Worm (Caenorhabditis elegans) whole organism, L4/young adult: ENCODE results near the gene R10H10.7.

ENCODE experiments used
- dao-5 ChIP-seq: sonication (generic microtip); optimal IDR thresholded peaks from 2 replicates; lab custom pipeline; 2016; ENCODE audit warnings: missing genotype, missing genetic modification characterization, moderate library complexity, missing compliant biosample characterization
- him-1 ChIP-seq: sonication (generic microtip); optimal IDR thresholded peaks from 2 replicates; lab custom pipeline; 2016; ENCODE audit warnings: missing genotype, missing genetic modification reagents, missing genetic modification characterization, missing compliant biosample characterization

DNA sequence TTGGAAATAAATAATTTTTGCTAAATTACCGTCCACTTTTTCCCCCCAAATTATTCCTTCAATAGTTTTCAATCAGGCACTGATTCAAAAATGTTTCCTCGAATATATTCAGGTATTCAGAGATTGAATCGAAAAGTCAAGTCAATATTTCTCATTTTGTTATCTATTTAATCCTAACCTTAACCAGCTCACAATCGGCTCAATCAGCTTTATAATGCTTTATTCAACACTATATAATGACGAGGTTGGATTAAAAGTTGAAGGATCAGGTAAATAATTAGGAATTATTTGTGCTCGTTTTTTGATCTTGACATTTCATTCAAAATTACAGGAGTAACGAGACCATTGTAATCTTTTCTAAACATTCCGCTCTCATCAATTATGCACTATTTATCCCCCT, 16.8 kb upstream of the R10H10.7 start:
- TF ChIP-seq him-1 (tag; lab: Kevin White, UChicago), result no peak
- TF ChIP-seq dao-5 (tag; lab: Kevin White, UChicago), result no peak
